Worm (Caenorhabditis elegans) whole organism, mixed stage, embryonic: Measurements from ENCODE around the gene cyp-35D1.

ENCODE experiments used
- elt-3 ChIP-seq: fragments of 150-350 bp; optimal IDR thresholded peaks from 2 replicates; lab custom pipeline; 2014; ENCODE audit warnings: missing biosample characterization, missing genetic modification characterization
- nhr-76 ChIP-seq: sonication (generic microtip); optimal IDR thresholded peaks from 2 replicates; lab custom pipeline; 2017; ENCODE audit warnings: missing biosample characterization, missing genetic modification characterization
- pha-4 ChIP-seq: fragments of 150-350 bp; optimal IDR thresholded peaks from 2 replicates; lab custom pipeline; 2018; ENCODE audit warnings: missing biosample characterization, missing genetic modification reagents, missing genetic modification characterization
- snpc-4 ChIP-seq: fragments of 150-350 bp; optimal IDR thresholded peaks from 2 replicates; lab custom pipeline; 2014; ENCODE audit warnings: missing biosample characterization, missing genetic modification characterization
- sptf-1 ChIP-seq: sonication (generic microtip); optimal IDR thresholded peaks from 2 replicates; lab custom pipeline; 2017; ENCODE audit warnings: mild to moderate bottlenecking, missing genetic modification characterization, moderate library complexity, missing compliant biosample characterization

DNA sequence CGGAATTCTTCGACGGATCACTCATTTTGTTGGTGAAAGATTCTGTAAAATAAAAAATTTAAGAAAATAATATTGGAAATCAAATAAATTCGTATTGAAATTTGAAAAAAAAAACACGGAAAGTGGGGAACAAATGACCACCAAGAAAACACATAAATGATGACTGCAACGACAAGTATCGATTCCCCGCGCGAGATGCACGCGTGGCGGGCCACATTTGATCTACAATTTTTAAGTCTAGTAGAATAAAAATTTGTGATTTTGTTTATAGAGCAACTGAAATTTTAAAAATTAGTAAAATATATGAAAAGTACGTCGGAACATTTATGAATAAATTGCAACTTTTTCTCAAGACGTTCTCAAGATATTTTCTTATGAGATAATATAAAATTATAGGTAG is 14.0 kb upstream of the cyp-35D1 start, which contains the start of gene F14H3.4:
- TF ChIP-seq elt-3 (tag; lab: Kevin White, UChicago) (no peak), snpc-4 (tag; lab: Kevin White, UChicago) (no peak), sptf-1 (no peak), nhr-76 (no peak), pha-4 (tag; lab: Kevin White, UChicago) (no peak)
